Worm (Caenorhabditis elegans) whole organism, L3 larva: Measurements from ENCODE around the gene swan-1.
A peak's percentile ranks its signal among the peaks of the same experiment; 100 is the strongest.

ENCODE experiments used
- R02D3.7 ChIP-seq: fragments of 150-350 bp; optimal IDR thresholded peaks from 2 replicates; lab custom pipeline; 2014; ENCODE audit warnings: missing biosample characterization, missing genetic modification characterization
- ZK546.5 ChIP-seq: sonication (generic microtip); optimal IDR thresholded peaks from 2 replicates; lab custom pipeline; 2017; ENCODE audit warnings: missing biosample characterization, missing genetic modification characterization
- aly-2 ChIP-seq: fragments of 150-350 bp; optimal IDR thresholded peaks from 2 replicates; lab custom pipeline; 2014; ENCODE audit warnings: missing biosample characterization, missing genetic modification characterization
- ama-1 ChIP-seq: fragments of 150-350 bp; optimal IDR thresholded peaks from 2 replicates; lab custom pipeline; 2018
- ceh-16 ChIP-seq: sonication (generic microtip); optimal IDR thresholded peaks from 2 replicates; lab custom pipeline; 2017; ENCODE audit warnings: missing biosample characterization, missing genetic modification characterization
- ceh-82 ChIP-seq: fragments of 150-350 bp; optimal IDR thresholded peaks from 2 replicates; lab custom pipeline; 2014; ENCODE audit warnings: missing biosample characterization, missing genetic modification characterization
- ceh-9 ChIP-seq: sonication (generic microtip); optimal IDR thresholded peaks from 2 replicates; lab custom pipeline; 2018; ENCODE audit warnings: missing biosample characterization, missing genetic modification characterization
- egl-5 ChIP-seq: fragments of 150-350 bp; optimal IDR thresholded peaks from 2 replicates; lab custom pipeline; 2017; ENCODE audit warnings: missing biosample characterization, missing genetic modification reagents, missing genetic modification characterization, inconsistent platforms
- elt-1 ChIP-seq: fragments of 150-350 bp; optimal IDR thresholded peaks from 2 replicates; lab custom pipeline; 2014; ENCODE audit warnings: missing biosample characterization, missing genetic modification characterization
- elt-2 ChIP-seq: sonication (generic microtip); optimal IDR thresholded peaks from 2 replicates; lab custom pipeline; 2016; ENCODE audit warnings: missing genetic modification reagents, mild to moderate bottlenecking, missing genetic modification characterization, missing compliant biosample characterization
- eor-1 ChIP-seq, 2 experiments: fragments of 150-350 bp; optimal IDR thresholded peaks; 2 replicates each; lab custom pipeline; 2014 to 2018; ENCODE audit warnings: missing biosample characterization in 2 of 2, missing genetic modification characterization in 2 of 2
- fkh-10 ChIP-seq: sonication (generic microtip); optimal IDR thresholded peaks from 2 replicates; lab custom pipeline; 2017; ENCODE audit warnings: missing biosample characterization, missing genetic modification reagents, missing genetic modification characterization
- fos-1 ChIP-seq: fragments of 150-350 bp; optimal IDR thresholded peaks from 2 replicates; lab custom pipeline; 2014; ENCODE audit warnings: missing biosample characterization, missing genetic modification characterization
- hmg-11 ChIP-seq: sonication (generic microtip); optimal IDR thresholded peaks from 2 replicates; lab custom pipeline; 2016; ENCODE audit warnings: missing genetic modification characterization, missing compliant biosample characterization
- jun-1 ChIP-seq: fragments of 150-350 bp; optimal IDR thresholded peaks from 2 replicates; lab custom pipeline; 2014; ENCODE audit warnings: missing biosample characterization, missing genetic modification reagents, missing genetic modification characterization
- lin-15B ChIP-seq: fragments of 150-350 bp; optimal IDR thresholded peaks from 2 replicates; lab custom pipeline; 2014; ENCODE audit warnings: missing biosample characterization, missing genetic modification characterization
- lsy-12 ChIP-seq: sonication (generic microtip); optimal IDR thresholded peaks from 2 replicates; lab custom pipeline; 2016; ENCODE audit warnings: mild to moderate bottlenecking, missing genetic modification characterization, missing compliant biosample characterization
- mdl-1 ChIP-seq: fragments of 150-350 bp; optimal IDR thresholded peaks from 2 replicates; lab custom pipeline; 2014; ENCODE audit warnings: missing biosample characterization, missing genetic modification characterization
- mml-1 ChIP-seq: fragments of 150-350 bp; sonication (generic microtip); optimal IDR thresholded peaks from 3 replicates; lab custom pipeline; 2014; ENCODE audit warnings: missing biosample characterization, missing genetic modification characterization
- nhr-11 ChIP-seq: fragments of 150-350 bp; optimal IDR thresholded peaks from 2 replicates; lab custom pipeline; 2014; ENCODE audit warnings: missing biosample characterization, missing genetic modification characterization
- nhr-12 ChIP-seq: fragments of 150-350 bp; optimal IDR thresholded peaks from 2 replicates; lab custom pipeline; 2014; ENCODE audit warnings: missing biosample characterization, missing genetic modification characterization
- nhr-23 ChIP-seq: fragments of 150-350 bp; optimal IDR thresholded peaks from 2 replicates; lab custom pipeline; 2014; ENCODE audit warnings: missing biosample characterization, missing genetic modification reagents, missing genetic modification characterization
- nhr-25 ChIP-seq: sonication (generic microtip); optimal IDR thresholded peaks from 2 replicates; lab custom pipeline; 2017; ENCODE audit warnings: missing biosample characterization, missing genetic modification characterization
- nhr-28 ChIP-seq: fragments of 150-350 bp; optimal IDR thresholded peaks from 2 replicates; lab custom pipeline; 2014; ENCODE audit warnings: missing biosample characterization, missing genetic modification characterization
- nhr-43 ChIP-seq: sonication (generic microtip); optimal IDR thresholded peaks from 2 replicates; lab custom pipeline; 2016; ENCODE audit warnings: mild to moderate bottlenecking, missing genetic modification characterization, missing compliant biosample characterization; ENCODE audit not compliant: poor library complexity, severe bottlenecking
- nhr-76 ChIP-seq: fragments of 150-350 bp; sonication (generic microtip); optimal IDR thresholded peaks from 5 replicates; lab custom pipeline; 2014; ENCODE audit warnings: missing biosample characterization, missing genetic modification characterization
- nhr-77 ChIP-seq: fragments of 150-350 bp; optimal IDR thresholded peaks from 2 replicates; lab custom pipeline; 2014; ENCODE audit warnings: missing biosample characterization, missing genetic modification characterization
- pha-4 ChIP-seq: fragments of 150-350 bp; optimal IDR thresholded peaks from 2 replicates; lab custom pipeline; 2014; ENCODE audit warnings: missing biosample characterization, missing genetic modification reagents, missing genetic modification characterization
- pqm-1 ChIP-seq: fragments of 150-350 bp; optimal IDR thresholded peaks from 2 replicates; lab custom pipeline; 2017; ENCODE audit warnings: missing biosample characterization, missing genetic modification characterization, inconsistent platforms
- sea-2 ChIP-seq: fragments of 150-350 bp; sonication (generic microtip); optimal IDR thresholded peaks from 4 replicates; lab custom pipeline; 2014; ENCODE audit warnings: missing biosample characterization, missing genetic modification reagents, missing genetic modification characterization
- skn-1 ChIP-seq: fragments of 150-350 bp; optimal IDR thresholded peaks from 2 replicates; lab custom pipeline; 2014; ENCODE audit warnings: missing biosample characterization, missing genetic modification characterization
- tbx-2 ChIP-seq: sonication (generic microtip); optimal IDR thresholded peaks from 2 replicates; lab custom pipeline; 2016; ENCODE audit warnings: mild to moderate bottlenecking, missing genetic modification characterization, missing compliant biosample characterization
- unc-39 ChIP-seq: sonication (generic microtip); optimal IDR thresholded peaks from 4 replicates; lab custom pipeline; 2017; ENCODE audit warnings: missing biosample characterization, missing genetic modification characterization
- zag-1 ChIP-seq: fragments of 150-350 bp; optimal IDR thresholded peaks from 2 replicates; lab custom pipeline; 2014; ENCODE audit warnings: missing biosample characterization, missing genetic modification characterization

Gene swan-1

ce11 chrV:13807232-13807631 lies at the start of gene swan-1:
Gene swan-1, minus strand, starts transcription at chrV:13807237.
- TF ChIP-seq nhr-25 (tag; lab: Kevin White, UChicago) (peak; percentile 14), tbx-2 (no peak)

- TF ChIP-seq lin-15B (tag; lab: Kevin White, UChicago) (no peak), hmg-11 (tag; lab: Kevin White, UChicago) (no peak), ama-1 (lab: Kevin White, UChicago) (no peak), mdl-1 (no peak), sea-2 (GFP tag; lab: Kevin White, UChicago) (no peak), eor-1 (tag; optimal IDR thresholded peaks at IDR 0.05; lab: Kevin White, UChicago) (no peak), unc-39 (tag; lab: Kevin White, UChicago) (no peak), nhr-25 (tag; lab: Kevin White, UChicago) (no peak), nhr-28 (tag; lab: Kevin White, UChicago) (no peak), lsy-12 (tag; lab: Kevin White, UChicago) (no peak), zag-1 (tag; lab: Kevin White, UChicago) (no peak), elt-1 (tag; lab: Kevin White, UChicago) (no peak), fkh-10 (no peak), egl-5 (tag; lab: Kevin White, UChicago) (no peak)
Measured at ce11 chrV:13856376-13856775, 49.3 kb upstream of the swan-1 start, which contains the start of gene srx-134. Gene srx-134, minus strand, starts transcription at chrV:13856476.

DNA sequence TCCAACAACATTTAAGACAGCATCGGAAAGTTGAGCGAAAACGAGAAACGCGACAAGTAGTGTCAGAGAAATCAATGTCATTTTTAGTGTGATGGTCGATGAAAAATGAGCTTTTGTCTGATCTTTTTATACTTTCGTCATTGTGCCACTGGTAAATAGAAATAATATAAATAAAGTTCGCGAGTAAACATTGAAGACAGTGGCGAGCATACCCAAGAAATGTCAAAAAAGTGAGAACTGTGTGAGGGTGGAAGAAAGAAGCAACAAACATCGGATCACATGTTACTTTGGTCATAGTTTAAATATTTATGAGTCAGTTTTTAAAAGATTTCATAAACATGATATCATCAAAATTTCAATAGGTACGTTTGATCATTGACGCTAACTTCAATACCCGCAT lies 47.3 kb upstream of the swan-1 start, which contains the start of gene ttr-21:
Gene ttr-21, minus strand, starts transcription at position 100 of the 400 bp plus-strand sequence.
- TF ChIP-seq nhr-23 (no peak), pha-4 (peak; percentile 91)

DNA sequence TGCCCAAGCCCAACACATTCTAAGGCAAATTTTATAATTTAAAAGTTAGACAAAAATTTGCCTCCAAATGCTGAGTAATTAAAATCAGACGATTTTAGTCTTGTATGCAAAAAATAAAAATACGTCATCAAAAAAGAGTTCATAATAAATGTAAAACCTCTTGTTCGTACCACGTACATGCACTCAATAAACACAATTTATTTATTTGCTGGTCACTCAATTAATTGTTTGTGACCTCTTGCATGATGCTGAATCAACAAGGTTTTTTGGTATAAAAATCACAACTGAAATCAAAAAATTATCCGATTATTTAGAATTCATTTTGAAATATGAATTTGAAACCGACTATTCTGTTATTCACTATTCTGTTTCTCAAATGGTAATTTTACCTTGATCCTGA lies 43.1 kb upstream of the swan-1 start, which contains the start of gene hpx-2:
Gene hpx-2, plus strand, starts transcription at position 301 of the 400 bp plus-strand sequence.
- TF ChIP-seq R02D3.7 (tag; lab: Kevin White, UChicago), result no peak
- TF ChIP-seq lin-15B (tag; lab: Kevin White, UChicago), result no peak

DNA sequence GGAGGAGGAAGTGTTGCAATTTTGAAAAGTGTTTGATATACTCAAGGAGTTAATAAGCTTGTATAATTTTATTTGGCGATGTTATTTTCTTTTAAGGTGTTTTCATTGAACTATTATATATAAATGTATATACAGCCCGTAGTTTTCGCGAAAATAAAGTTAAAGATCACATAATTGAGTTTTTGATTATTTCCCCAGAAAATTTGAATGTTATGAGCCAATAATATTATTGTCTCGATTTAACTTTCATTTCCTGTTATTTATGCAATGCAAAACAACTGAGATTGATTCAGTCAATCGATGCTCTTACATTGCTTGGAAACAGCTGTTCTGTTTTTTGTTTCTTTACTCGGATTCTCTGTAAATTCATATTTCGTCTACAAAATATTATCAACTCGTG lies 41.3 kb upstream of the swan-1 start, which contains the start of gene srx-133:
Gene srx-133, plus strand, starts transcription at position 301 of the 400 bp plus-strand sequence.
- TF ChIP-seq aly-2 (tag; lab: Kevin White, UChicago), result no peak
- TF ChIP-seq nhr-76, result no peak
- no peak for TF ChIP-seq unc-39 (tag; lab: Kevin White, UChicago)
- no peak for TF ChIP-seq elt-2 (tag; lab: Kevin White, UChicago)
- no peak for TF ChIP-seq nhr-11 (tag; lab: Kevin White, UChicago)
- TF ChIP-seq ZK546.5, result no peak
- no peak for TF ChIP-seq lin-15B (tag; lab: Kevin White, UChicago)
- no peak for TF ChIP-seq nhr-43 (tag; lab: Kevin White, UChicago)
- no peak for TF ChIP-seq fkh-10
- TF ChIP-seq nhr-77 (tag; lab: Kevin White, UChicago), result no peak
- no peak for TF ChIP-seq elt-1 (tag; lab: Kevin White, UChicago)
- no peak for TF ChIP-seq ceh-9 (tag; lab: Kevin White, UChicago)
- no peak for TF ChIP-seq mml-1
- no peak for TF ChIP-seq tbx-2
- no peak for TF ChIP-seq ceh-82
- no peak for TF ChIP-seq skn-1
- TF ChIP-seq zag-1 (tag; lab: Kevin White, UChicago), result no peak

ce11 chrV:13845136-13845535 lies 38.1 kb upstream of the swan-1 start, which contains the start of gene srx-131:
Gene srx-131, plus strand, starts transcription at chrV:13845436.
- TF ChIP-seq ZK546.5 (no peak), pqm-1 (no peak), nhr-12 (tag; lab: Kevin White, UChicago) (no peak)

- TF ChIP-seq nhr-28 (tag; lab: Kevin White, UChicago), result no peak
- TF ChIP-seq fos-1 (tag; lab: Kevin White, UChicago), result no peak
- no peak for TF ChIP-seq ceh-16 (tag; lab: Kevin White, UChicago)
- TF ChIP-seq jun-1, result no peak
- no peak for TF ChIP-seq lsy-12 (tag; lab: Kevin White, UChicago)
Measured at ce11 chrV:13843147-13843546, 36.1 kb upstream of the swan-1 start, which contains the start of gene srx-130. Gene srx-130, plus strand, starts transcription at chrV:13843447.
